Fruit fly (Drosophila melanogaster) whole organism, pupa: ENCODE results near the gene CG9471.
A peak's percentile ranks its signal among the peaks of the same experiment; 100 is the strongest.

Experiments used
- CG10348 ChIP-seq: fragments of 200-800 bp; sonication (Bioruptor generic); IDR thresholded peaks from 2 replicates; pipeline ENCODE4 v1.3.6; 2022; ENCODE audit warnings: missing biosample characterization, missing genetic modification characterization
- CG14655 ChIP-seq: fragments of 200-800 bp; sonication (Bioruptor generic); optimal IDR thresholded peaks from 3 replicates; lab custom pipeline; 2017; ENCODE audit warnings: mild to moderate bottlenecking, missing biosample characterization, missing genetic modification reagents, missing genetic modification characterization
- CG17806 ChIP-seq: fragments of 200-800 bp; sonication (Bioruptor generic); optimal IDR thresholded peaks from 2 replicates; lab custom pipeline; 2018; ENCODE audit warnings: missing biosample characterization, mild to moderate bottlenecking, missing genetic modification characterization, moderate library complexity
- CG34367 ChIP-seq: fragments of 200-800 bp; sonication (Bioruptor generic); optimal IDR thresholded peaks from 2 replicates; lab custom pipeline; 2018; ENCODE audit warnings: missing biosample characterization, mild to moderate bottlenecking, missing genetic modification characterization
- D1 ChIP-seq: fragments of 200-800 bp; sonication (Bioruptor generic); optimal IDR thresholded peaks from 2 replicates; lab custom pipeline; 2018; ENCODE audit warnings: missing biosample characterization, mild to moderate bottlenecking, missing genetic modification characterization, moderate library complexity
- Pif1A ChIP-seq: fragments of 200-800 bp; sonication (Bioruptor generic); optimal IDR thresholded peaks from 3 replicates; lab custom pipeline; 2016; ENCODE audit warnings: missing biosample characterization, missing genetic modification characterization
- Pif1B ChIP-seq: fragments of 200-800 bp; sonication (Bioruptor generic); optimal IDR thresholded peaks from 3 replicates; lab custom pipeline; 2016; ENCODE audit warnings: missing biosample characterization, missing genetic modification characterization
- rn ChIP-seq: fragments of 200-800 bp; sonication (Bioruptor generic); IDR thresholded peaks from 2 replicates; pipeline ENCODE4 v1.3.6; 2022; ENCODE audit warnings: missing biosample characterization, missing genetic modification characterization

DNA sequence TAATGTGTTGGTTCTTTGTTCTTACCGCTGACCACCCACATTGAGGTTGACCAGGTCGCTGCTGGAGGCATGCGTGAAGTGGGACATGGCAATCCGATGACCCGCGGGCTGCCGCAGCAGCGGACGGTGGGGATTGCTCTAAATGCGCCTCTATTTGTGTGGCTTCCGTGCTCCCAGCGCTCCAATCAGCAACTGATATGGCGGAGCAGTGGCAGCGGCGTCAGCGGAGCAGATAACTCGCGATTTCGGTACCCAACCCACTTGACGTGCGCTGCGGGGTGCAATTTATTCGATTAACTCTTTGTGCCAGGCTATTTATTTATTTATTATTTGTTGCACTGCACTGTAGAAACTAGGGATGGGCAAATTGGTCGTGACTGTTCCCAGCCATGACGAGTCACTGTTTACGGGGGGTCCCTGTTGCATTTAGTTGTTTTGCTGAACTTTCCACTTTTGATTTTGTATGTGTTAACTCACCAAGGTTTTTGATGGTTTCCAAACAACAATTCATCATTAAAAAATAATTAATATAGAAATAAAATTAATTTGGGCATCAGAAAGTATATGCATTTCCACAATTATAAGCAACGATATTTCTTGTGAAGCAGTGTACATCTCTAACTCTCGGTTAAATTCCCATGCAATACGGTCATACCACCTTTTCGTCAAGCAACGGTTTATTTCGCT, 29.4 kb upstream of the CG9471 start, which contains the start of the genes CG9467 and CG8526:
- TF ChIP-seq rn (GFP tag; lab: Robert Waterston, UW), result no peak
- TF ChIP-seq D1 (tag; lab: Kevin White, UChicago), result no peak
- no peak for TF ChIP-seq CG10348 (GFP tag; lab: Robert Waterston, UW)
- TF ChIP-seq Pif1B, result no peak
- TF ChIP-seq CG14655, result no peak
- TF ChIP-seq Pif1A (GFP tag; lab: Kevin White, UChicago), result no peak
- TF ChIP-seq CG17806 (tag; lab: Kevin White, UChicago), result peak; percentile 47
- peak; percentile 9 for TF ChIP-seq CG34367 (tag; lab: Kevin White, UChicago)
